Worm (Caenorhabditis elegans): ENCODE measurements around the gene K08B12.1.

The K08B12.1 gene

DNA sequence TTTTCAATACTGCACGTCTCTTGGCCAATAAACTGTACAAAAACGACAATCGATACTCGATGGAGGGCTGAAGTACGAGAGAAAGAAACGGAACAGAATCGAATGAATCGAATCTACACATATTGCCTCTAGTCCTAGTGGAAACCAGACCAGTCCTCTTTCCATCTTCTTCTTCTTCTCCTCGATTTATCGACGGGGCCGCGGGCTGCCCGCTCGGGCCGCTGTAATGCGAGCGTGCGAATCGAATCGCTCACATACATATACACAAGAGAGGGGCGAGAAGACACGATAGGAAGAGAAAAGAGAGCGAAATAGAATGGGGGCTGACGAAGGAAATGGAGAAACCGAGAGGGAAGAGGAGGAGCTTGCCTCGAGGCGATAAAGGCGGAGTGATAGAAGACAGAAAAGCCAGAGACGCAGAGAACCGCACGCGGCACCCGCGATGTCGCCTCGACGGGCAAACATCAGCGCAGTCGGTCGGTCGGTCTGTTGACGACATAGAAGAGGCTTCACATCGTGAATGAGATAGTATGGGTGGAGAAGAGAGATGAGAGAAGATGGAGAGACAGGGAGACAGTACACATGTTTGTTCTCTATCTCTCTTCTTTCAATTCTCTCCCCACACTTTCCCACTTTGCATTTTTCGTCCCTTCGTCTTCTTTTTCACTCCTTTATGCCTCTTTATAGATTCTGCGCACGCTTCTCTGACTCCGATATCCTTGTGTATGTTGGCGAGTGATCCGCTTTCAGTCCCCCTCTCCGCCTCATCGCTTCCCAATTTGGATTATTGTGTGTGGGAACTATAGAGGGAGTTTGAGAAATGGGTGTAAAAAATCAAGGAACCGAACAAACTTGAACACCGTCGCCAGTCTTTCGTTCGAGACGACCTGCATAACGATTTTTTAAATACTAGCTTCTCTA is 31.6 kb upstream of the K08B12.1 start:
- TF ChIP-seq med-1 (GFP tag; optimal IDR thresholded peaks at IDR 0.05; ENCODE audit: insufficient read depth) (no peak), ref-1 (GFP tag; conservative IDR thresholded peaks at IDR 0.05) (0 out of 2 replicates have a peak, but pooled peaks have one; percentile 11), T22C8.4 (GFP tag; IDR thresholded peaks at IDR 0.05) (peak; percentile 53; the same call in 1 of the 2 replicates), ztf-29 (GFP tag; IDR thresholded peaks at IDR 0.05) (no peak), ztf-23 (GFP tag; IDR thresholded peaks at IDR 0.05) (0 out of 2 replicates have a peak, but pooled peaks have one; percentile 12), tab-1 (GFP tag; IDR thresholded peaks at IDR 0.05) (no peak), flt-1 (GFP tag; IDR thresholded peaks at IDR 0.05) (peak; percentile 48), cog-1 (tag; optimal IDR thresholded peaks at IDR 0.05) (peak; percentile 96), klf-2 (GFP tag; conservative IDR thresholded peaks at IDR 0.05) (0 out of 2 replicates have a peak, but pooled peaks have one; percentile 15)

DNA sequence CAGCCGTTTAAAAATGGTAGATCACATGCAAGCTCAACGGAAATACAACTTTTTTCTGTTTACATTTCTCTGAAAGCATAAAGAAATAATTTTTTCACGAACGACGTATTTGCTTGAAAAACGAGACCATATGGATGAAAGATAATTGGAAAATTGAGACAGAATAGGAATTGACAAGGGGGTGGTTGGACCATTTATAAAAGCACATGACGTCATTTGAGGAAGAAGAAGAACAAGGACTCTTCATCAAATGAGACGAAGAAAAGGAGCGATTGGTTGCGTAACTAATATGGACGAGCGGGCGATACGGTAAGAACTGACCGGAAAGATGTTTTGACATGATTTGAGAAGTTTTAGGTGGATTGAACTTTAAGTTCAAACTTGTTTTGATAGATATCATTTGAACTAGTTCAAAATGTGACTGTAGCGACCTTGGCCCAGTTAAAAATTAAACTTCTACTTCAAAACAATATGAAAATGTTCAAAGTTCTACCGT is 30.7 kb upstream of the K08B12.1 start:
- no peak for TF ChIP-seq ztf-23 (GFP tag; IDR thresholded peaks at IDR 0.05)
- TF ChIP-seq T22C8.4 (GFP tag; IDR thresholded peaks at IDR 0.05) = no peak
- TF ChIP-seq flt-1 (GFP tag; IDR thresholded peaks at IDR 0.05) = no peak
- no peak for TF ChIP-seq tab-1 (GFP tag; IDR thresholded peaks at IDR 0.05)
- no peak for TF ChIP-seq cog-1 (tag; optimal IDR thresholded peaks at IDR 0.05)
- no peak for TF ChIP-seq med-1 (GFP tag; optimal IDR thresholded peaks at IDR 0.05; ENCODE audit: insufficient read depth)

DNA sequence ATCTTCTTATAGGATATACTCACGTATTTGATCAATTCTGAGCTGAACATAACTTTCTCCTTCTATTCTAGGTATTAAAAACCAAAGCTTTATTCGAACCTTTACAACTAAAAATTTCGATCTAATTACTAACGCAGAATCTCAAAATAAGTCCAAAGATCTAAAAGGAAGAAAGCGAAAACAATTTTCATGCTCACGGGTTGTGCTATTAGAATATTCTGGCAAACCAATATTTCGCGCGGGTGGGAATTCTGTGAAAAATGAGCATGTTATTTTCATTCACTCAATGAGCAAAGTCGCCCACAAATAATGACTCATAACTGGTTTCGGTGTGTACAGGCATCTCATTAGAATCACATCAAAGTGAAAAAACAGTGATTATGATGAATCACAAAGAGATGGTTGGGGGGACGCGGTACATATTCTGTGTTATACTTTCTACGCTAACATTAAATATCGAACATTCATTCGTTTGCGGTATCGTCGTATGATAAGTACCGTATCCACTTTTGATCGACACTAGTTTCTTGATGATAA is 30.2 kb upstream of the K08B12.1 start:
- TF ChIP-seq ztf-23 (GFP tag; IDR thresholded peaks at IDR 0.05) = no peak
- no peak for TF ChIP-seq cog-1 (tag; optimal IDR thresholded peaks at IDR 0.05)
- no peak for TF ChIP-seq T22C8.4 (GFP tag; IDR thresholded peaks at IDR 0.05)

DNA sequence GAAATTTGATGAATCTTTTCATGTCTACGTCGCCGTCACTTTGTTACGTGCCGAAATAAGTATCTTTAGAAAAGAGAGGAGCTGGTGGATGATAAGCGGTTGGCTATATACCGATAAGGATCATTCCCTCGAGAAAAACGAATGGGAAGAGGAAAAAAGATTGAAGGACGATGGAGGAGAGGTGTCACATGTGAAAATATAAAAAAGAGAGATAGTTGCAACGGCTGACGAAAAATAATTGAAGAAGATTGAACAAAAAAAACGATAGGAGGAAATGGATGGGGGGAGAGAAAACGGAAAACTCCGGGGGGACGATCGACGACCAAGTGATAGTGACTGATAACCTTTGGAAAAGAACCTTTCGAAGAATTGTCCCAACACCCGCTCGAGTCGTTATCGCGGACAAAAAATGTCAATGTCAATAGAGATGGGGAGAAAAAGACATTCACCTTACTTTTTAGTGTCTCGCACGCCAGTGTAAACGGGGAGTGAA is 29.7 kb upstream of the K08B12.1 start:
- TF ChIP-seq cog-1 (tag; optimal IDR thresholded peaks at IDR 0.05) (no peak), ztf-29 (GFP tag; IDR thresholded peaks at IDR 0.05) (no peak), ref-1 (GFP tag; conservative IDR thresholded peaks at IDR 0.05) (no peak), klf-2 (GFP tag; conservative IDR thresholded peaks at IDR 0.05) (no peak), tab-1 (GFP tag; IDR thresholded peaks at IDR 0.05) (no peak), T22C8.4 (GFP tag; IDR thresholded peaks at IDR 0.05) (no peak), flt-1 (GFP tag; IDR thresholded peaks at IDR 0.05) (no peak), med-1 (GFP tag; optimal IDR thresholded peaks at IDR 0.05; ENCODE audit: insufficient read depth) (no peak), ztf-23 (GFP tag; IDR thresholded peaks at IDR 0.05) (no peak)

DNA sequence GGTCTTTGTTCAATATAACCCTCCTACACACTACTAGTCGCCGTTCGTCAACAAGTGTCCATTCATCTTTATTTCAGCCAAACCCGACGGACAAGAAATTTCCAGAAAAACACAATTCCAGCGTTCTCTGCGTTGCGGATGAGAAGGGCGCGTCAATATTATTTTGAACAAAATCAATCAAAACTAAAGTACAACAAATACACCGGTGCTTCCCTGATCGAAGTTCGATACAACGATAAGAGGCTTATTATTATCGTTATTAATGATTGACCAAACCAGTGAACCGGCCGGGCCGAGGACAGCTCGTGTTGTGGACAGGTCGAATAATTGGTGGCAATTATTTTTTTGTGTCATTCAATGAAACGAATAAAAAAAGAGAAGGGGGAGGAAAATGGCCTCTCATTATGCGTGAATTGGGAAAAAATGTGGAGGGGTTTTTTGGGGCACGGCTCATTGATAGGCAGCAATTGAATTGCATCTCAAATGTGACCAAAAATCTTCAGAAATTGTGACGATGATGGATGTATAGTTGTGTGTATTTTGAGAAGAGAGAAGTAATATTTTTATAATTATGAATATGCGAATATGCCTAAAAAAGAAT is 28.4 kb upstream of the K08B12.1 start:
- TF ChIP-seq tab-1 (GFP tag; IDR thresholded peaks at IDR 0.05) (no peak), ztf-29 (GFP tag; IDR thresholded peaks at IDR 0.05) (no peak), T22C8.4 (GFP tag; IDR thresholded peaks at IDR 0.05) (no peak), ztf-23 (GFP tag; IDR thresholded peaks at IDR 0.05) (no peak), klf-2 (GFP tag; conservative IDR thresholded peaks at IDR 0.05) (no peak), med-1 (GFP tag; optimal IDR thresholded peaks at IDR 0.05; ENCODE audit: insufficient read depth) (no peak), ref-1 (GFP tag; conservative IDR thresholded peaks at IDR 0.05) (no peak), cog-1 (tag; optimal IDR thresholded peaks at IDR 0.05) (no peak), flt-1 (GFP tag; IDR thresholded peaks at IDR 0.05) (no peak; the same call in 1 of the 2 replicates)

DNA sequence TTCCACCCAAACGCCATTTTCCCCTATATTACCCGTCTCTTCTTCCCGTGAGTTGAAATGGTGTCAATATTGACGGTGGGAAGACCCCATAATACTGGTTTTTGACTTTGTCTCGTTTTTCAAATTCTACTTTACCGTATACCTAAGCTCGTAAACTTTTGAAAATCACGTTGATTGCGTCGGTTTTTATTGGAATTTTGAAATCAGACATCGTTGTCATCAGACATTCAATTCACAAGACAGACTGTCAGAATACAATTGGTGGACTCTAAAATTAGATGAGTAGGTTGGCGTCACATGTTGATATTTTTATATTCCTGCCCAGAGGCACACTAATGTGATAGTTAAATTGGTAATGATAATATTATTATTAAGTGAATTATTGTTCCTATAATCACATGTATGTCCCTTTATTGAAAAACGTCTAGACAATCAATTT is 27.2 kb upstream of the K08B12.1 start:
- TF ChIP-seq cog-1 (tag; optimal IDR thresholded peaks at IDR 0.05) = no peak
- TF ChIP-seq ztf-23 (GFP tag; IDR thresholded peaks at IDR 0.05) = no peak
- no peak for TF ChIP-seq ztf-29 (GFP tag; IDR thresholded peaks at IDR 0.05)
- no peak for TF ChIP-seq flt-1 (GFP tag; IDR thresholded peaks at IDR 0.05)
- no peak for TF ChIP-seq med-1 (GFP tag; optimal IDR thresholded peaks at IDR 0.05; ENCODE audit: insufficient read depth)
- no peak for TF ChIP-seq ref-1 (GFP tag; conservative IDR thresholded peaks at IDR 0.05)
- no peak for TF ChIP-seq tab-1 (GFP tag; IDR thresholded peaks at IDR 0.05)
- no peak for TF ChIP-seq klf-2 (GFP tag; conservative IDR thresholded peaks at IDR 0.05)
- no peak for TF ChIP-seq T22C8.4 (GFP tag; IDR thresholded peaks at IDR 0.05)

DNA sequence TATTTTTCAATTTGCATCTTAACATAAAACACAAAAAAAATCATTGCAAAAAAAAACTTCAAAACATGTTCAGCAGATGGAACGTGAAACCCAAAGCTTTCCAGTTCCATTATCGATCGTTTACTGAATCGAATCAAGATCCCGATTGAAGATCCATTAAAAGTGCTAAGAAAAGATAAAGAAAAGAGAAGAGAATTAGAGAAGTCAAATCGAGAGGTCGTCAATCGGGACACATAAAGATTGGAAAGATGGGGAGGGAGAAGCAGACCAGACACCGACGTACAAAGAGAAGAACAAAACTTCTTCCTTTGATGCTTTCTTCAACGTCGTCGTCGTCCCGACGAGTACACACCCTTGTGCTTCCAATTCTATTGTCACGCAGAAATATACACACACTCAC is 26.3 kb upstream of the K08B12.1 start:
- TF ChIP-seq klf-2 (GFP tag; conservative IDR thresholded peaks at IDR 0.05) (no peak), T22C8.4 (GFP tag; IDR thresholded peaks at IDR 0.05) (no peak)

DNA sequence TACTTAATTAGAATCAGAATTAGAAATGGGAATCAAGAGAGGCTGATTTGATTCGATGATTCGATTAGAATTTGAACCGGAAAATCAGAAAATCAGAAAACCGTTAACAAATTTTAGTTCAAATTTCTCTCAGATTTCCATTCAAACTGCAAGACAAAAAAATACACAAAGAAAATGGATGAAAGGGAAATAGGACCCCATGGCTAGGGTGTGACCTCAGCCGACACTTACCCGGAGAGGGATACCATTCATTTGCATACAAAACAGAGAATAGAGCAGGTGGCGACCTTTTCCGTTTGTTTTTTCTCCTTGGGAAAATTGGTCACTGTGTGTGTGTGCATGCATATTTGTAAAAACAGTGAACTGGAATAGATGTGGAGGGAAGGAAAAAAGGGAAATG is 25.2 kb upstream of the K08B12.1 start:
- no peak for TF ChIP-seq flt-1 (GFP tag; IDR thresholded peaks at IDR 0.05)
- no peak for TF ChIP-seq ztf-29 (GFP tag; IDR thresholded peaks at IDR 0.05)
- TF ChIP-seq med-1 (GFP tag; optimal IDR thresholded peaks at IDR 0.05; ENCODE audit: insufficient read depth) = no peak
- TF ChIP-seq tab-1 (GFP tag; IDR thresholded peaks at IDR 0.05) = no peak
- TF ChIP-seq klf-2 (GFP tag; conservative IDR thresholded peaks at IDR 0.05) = no peak
- TF ChIP-seq T22C8.4 (GFP tag; IDR thresholded peaks at IDR 0.05) = no peak
- no peak for TF ChIP-seq ztf-23 (GFP tag; IDR thresholded peaks at IDR 0.05)
- TF ChIP-seq ref-1 (GFP tag; conservative IDR thresholded peaks at IDR 0.05) = no peak
- no peak for TF ChIP-seq cog-1 (tag; optimal IDR thresholded peaks at IDR 0.05)

DNA sequence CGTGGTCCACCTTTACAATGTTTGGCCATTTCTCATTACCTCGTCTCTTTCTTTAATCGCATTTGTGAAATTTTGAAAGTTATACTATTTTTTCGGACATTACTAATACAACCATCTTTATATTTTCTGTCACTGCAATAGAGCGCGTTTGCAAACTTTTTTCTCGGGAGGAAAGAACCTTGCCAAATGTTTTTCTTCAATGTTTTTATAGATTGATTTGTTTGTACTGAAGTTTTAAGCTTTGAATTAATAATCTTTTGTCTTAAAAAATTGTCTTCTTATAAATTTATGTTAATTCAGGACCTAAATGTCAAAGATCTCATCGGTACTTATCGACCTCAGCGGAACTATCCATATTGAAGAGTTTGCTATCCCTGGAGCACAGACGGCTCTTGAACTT is 24.3 kb upstream of the K08B12.1 start, which contains the start of gene K08B12.3:
TSS of gene K08B12.3 (plus strand) at position 301 of the 400 bp plus-strand sequence.
- no peak for TF ChIP-seq T22C8.4 (GFP tag; IDR thresholded peaks at IDR 0.05)
- no peak for TF ChIP-seq med-1 (GFP tag; optimal IDR thresholded peaks at IDR 0.05; ENCODE audit: insufficient read depth)
- TF ChIP-seq klf-2 (GFP tag; conservative IDR thresholded peaks at IDR 0.05) = no peak
- TF ChIP-seq cog-1 (tag; optimal IDR thresholded peaks at IDR 0.05) = no peak
- TF ChIP-seq tab-1 (GFP tag; IDR thresholded peaks at IDR 0.05) = no peak
- no peak for TF ChIP-seq ref-1 (GFP tag; conservative IDR thresholded peaks at IDR 0.05)
- no peak for TF ChIP-seq ztf-29 (GFP tag; IDR thresholded peaks at IDR 0.05)
- no peak for TF ChIP-seq flt-1 (GFP tag; IDR thresholded peaks at IDR 0.05)
- no peak for TF ChIP-seq ztf-23 (GFP tag; IDR thresholded peaks at IDR 0.05)

Data from whole organism, midembryonic.